Fruit fly (Drosophila melanogaster) S2 (cell line): ENCODE results near the gene CG33282.

ENCODE experiments used
- CG8478 ChIP-seq: fragments of >200 bp; optimal IDR thresholded peaks from 2 replicates; lab custom pipeline; 2018
- CTCF ChIP-seq, 2 experiments: fragments of >200 bp; optimal IDR thresholded peaks; 2 replicates each; lab custom pipeline; 2018

DNA sequence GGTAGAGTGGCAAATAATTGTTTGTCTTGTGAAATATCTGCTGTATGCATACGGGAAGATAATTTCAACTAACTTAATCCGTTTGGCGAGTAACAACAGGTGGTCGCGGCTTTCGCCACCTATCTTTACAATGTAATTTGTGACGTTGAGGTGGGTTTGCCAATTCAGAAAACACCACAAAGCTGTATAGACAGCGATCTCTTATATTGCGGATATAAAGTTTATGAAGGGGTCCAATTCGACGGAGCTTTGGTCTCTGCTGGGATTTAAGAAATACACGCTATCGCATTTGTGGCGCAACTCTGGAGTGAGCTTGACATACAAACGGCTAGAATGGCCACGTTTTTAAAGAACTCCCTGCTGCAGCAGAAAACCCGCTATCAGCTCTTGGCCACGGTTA is at the start of gene CG33282:
- no peak for TF ChIP-seq CG8478 (lab: Kevin White, UChicago)
- no peak for TF ChIP-seq CTCF (optimal IDR thresholded peaks at IDR 0.05; lab: Kevin White, UChicago)
